Fruit fly (Drosophila melanogaster): ENCODE results near the gene TORIP.

DNA sequence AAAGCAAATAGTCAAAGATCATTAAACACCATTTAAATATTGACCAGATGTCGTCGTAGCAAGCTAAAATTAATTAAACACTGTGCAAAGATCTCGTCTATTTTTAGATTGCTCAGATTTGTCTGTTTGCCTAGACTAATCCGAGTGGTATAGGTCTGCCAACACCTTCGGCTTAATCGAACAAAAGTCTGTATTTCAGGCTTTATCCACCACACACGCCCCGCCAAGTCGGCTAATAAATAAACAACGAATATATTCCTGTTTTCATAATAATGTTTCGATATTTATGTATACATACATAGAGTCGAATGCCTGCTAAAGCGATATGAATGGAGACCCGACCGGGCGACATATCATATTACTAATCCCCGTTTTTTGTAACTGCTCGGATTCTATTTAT, 26.4 kb downstream of the TORIP start:
- no peak for TF ChIP-seq Deaf1 (tag; optimal IDR thresholded peaks at IDR 0.05)
- TF ChIP-seq CG10366 (GFP tag; IDR thresholded peaks at IDR 0.05): no peak
